Fruit fly (Drosophila melanogaster) whole organism: ENCODE results near the gene CG34012.

Experiments used
- Dll ChIP-seq: fragments of >200 bp; optimal IDR thresholded peaks from 2 replicates; lab custom pipeline; 2017
- EcR ChIP-seq, 2 experiments: fragments of >200 bp; optimal IDR thresholded peaks; 2 replicates each; lab custom pipeline; 2017; ENCODE audit warnings: missing biosample characterization in 2 of 2, missing genetic modification characterization in 2 of 2, missing genetic modification reagents in 2 of 2

DNA sequence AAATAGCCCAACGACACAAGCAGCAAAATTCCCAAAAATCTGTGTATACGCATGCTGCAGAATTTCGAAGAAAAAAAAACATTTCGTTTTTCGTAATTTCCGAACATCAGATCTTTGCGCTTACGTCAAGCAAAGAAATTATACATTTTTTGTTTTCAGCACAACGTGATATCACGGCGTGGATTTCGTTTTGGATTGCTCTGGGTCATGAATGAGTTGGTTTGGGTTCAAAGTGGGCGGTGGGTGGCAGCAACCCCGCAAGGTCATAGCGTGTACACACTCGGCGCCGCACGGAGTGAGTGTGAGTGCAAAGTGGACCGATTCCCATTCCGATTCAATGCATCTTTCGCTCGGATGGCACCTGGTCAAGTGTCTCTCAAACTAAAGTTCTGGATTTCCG, 15.5 kb upstream of the CG34012 start:
- TF ChIP-seq EcR (GFP tag; optimal IDR thresholded peaks at IDR 0.05; lab: Kevin White, UChicago): no peak
- TF ChIP-seq Dll: no peak
